Worm (Caenorhabditis elegans) whole organism, young adult: ENCODE results near the gene vha-14.
A peak's percentile ranks its signal among the peaks of the same experiment; 100 is the strongest.

ENCODE experiments used
- B0019.2 ChIP-seq: fragments of 200-800 bp; sonication (Bioruptor generic); conservative IDR thresholded peaks from 2 replicates; pipeline ENCODE4 v1.3.6; 2022; ENCODE audit warnings: missing genetic modification reagents, missing genetic modification characterization, missing compliant biosample characterization
- B0035.1 ChIP-seq: sonication (generic microtip); optimal IDR thresholded peaks from 2 replicates; lab custom pipeline; 2016; ENCODE audit warnings: missing genetic modification characterization, mild to moderate bottlenecking, missing compliant biosample characterization, missing genotype, missing genetic modification reagents
- B0261.1 ChIP-seq: sonication (generic microtip); optimal IDR thresholded peaks from 2 replicates; lab custom pipeline; 2016; ENCODE audit warnings: mild to moderate bottlenecking, missing genetic modification characterization, moderate library complexity, missing compliant biosample characterization
- B0336.3 ChIP-seq: fragments of 200-800 bp; sonication (Bioruptor generic); IDR thresholded peaks from 2 replicates; pipeline ENCODE4 v1.3.6; 2022; ENCODE audit warnings: missing genetic modification characterization, missing compliant biosample characterization
- F10E7.11 ChIP-seq: sonication (generic microtip); optimal IDR thresholded peaks from 2 replicates; lab custom pipeline; 2017; ENCODE audit warnings: mild to moderate bottlenecking, missing genetic modification characterization, moderate library complexity, missing compliant biosample characterization
- F39B2.1 ChIP-seq: fragments of 200-800 bp; sonication (Bioruptor generic); IDR thresholded peaks from 2 replicates; pipeline ENCODE4 v1.3.6; 2022; ENCODE audit warnings: missing genetic modification reagents, missing genetic modification characterization, missing compliant biosample characterization
- F52B5.7 ChIP-seq: sonication (generic microtip); optimal IDR thresholded peaks from 2 replicates; lab custom pipeline; 2016; ENCODE audit warnings: mild to moderate bottlenecking, missing genetic modification characterization, missing compliant biosample characterization
- F55B11.4 ChIP-seq: sonication (generic microtip); optimal IDR thresholded peaks from 2 replicates; lab custom pipeline; 2016; ENCODE audit warnings: missing compliant biosample characterization, missing genetic modification characterization, borderline replicate concordance; ENCODE audit not compliant: insufficient read depth
- F57C9.4 ChIP-seq: sonication (generic microtip); optimal IDR thresholded peaks from 2 replicates; lab custom pipeline; 2017; ENCODE audit warnings: mild to moderate bottlenecking, missing genetic modification characterization, missing compliant biosample characterization
- K11D2.4 ChIP-seq: fragments of 200-800 bp; sonication (Bioruptor generic); IDR thresholded peaks from 2 replicates; pipeline ENCODE4 v1.3.6; 2022; ENCODE audit warnings: missing genetic modification reagents, missing genetic modification characterization, missing compliant biosample characterization
- T26A5.8 ChIP-seq: sonication (generic microtip); optimal IDR thresholded peaks from 2 replicates; lab custom pipeline; 2016; ENCODE audit warnings: missing genetic modification characterization, missing compliant biosample characterization
- Y53F4B.3 ChIP-seq: fragments of 200-800 bp; sonication (Bioruptor generic); IDR thresholded peaks from 2 replicates; pipeline ENCODE4 v1.3.6; 2022; ENCODE audit warnings: missing genetic modification reagents, missing genetic modification characterization, missing compliant biosample characterization
- Y56A3A.18 ChIP-seq: fragments of 200-800 bp; sonication (Bioruptor generic); IDR thresholded peaks from 2 replicates; pipeline ENCODE4 v1.3.6; 2022; ENCODE audit warnings: missing genetic modification reagents, missing genetic modification characterization, missing compliant biosample characterization
- Y67H2A.10 ChIP-seq: fragments of 200-800 bp; sonication (Bioruptor generic); conservative IDR thresholded peaks from 2 replicates; pipeline ENCODE4 v1.3.6; 2022; ENCODE audit warnings: missing genetic modification reagents, missing genetic modification characterization, missing compliant biosample characterization
- Y79H2A.3 ChIP-seq: fragments of 200-800 bp; sonication (Bioruptor generic); conservative IDR thresholded peaks from 2 replicates; pipeline ENCODE4 v1.3.6; 2022; ENCODE audit warnings: missing genetic modification reagents, missing genetic modification characterization, missing compliant biosample characterization
- atf-7 ChIP-seq: sonication (generic microtip); optimal IDR thresholded peaks from 2 replicates; lab custom pipeline; 2017; ENCODE audit warnings: mild to moderate bottlenecking, missing genetic modification characterization, missing compliant biosample characterization
- athp-1 ChIP-seq: sonication (generic microtip); optimal IDR thresholded peaks from 2 replicates; lab custom pipeline; 2017; ENCODE audit warnings: mild to moderate bottlenecking, missing genetic modification characterization, missing compliant biosample characterization
- ccch-3 ChIP-seq: fragments of 200-800 bp; sonication (Bioruptor generic); optimal IDR thresholded peaks from 2 replicates; lab custom pipeline; 2018; ENCODE audit warnings: mild to moderate bottlenecking, missing genetic modification characterization, missing compliant biosample characterization
- ceh-58 ChIP-seq: fragments of 200-800 bp; sonication (Bioruptor generic); IDR thresholded peaks from 2 replicates; pipeline ENCODE4 v1.3.6; 2022; ENCODE audit warnings: missing genetic modification characterization, missing compliant biosample characterization
- ceh-79 ChIP-seq: sonication (generic microtip); optimal IDR thresholded peaks from 2 replicates; lab custom pipeline; 2017; ENCODE audit warnings: mild to moderate bottlenecking, missing genetic modification characterization, missing compliant biosample characterization
- ceh-91 ChIP-seq: fragments of 200-800 bp; sonication (Bioruptor generic); IDR thresholded peaks from 2 replicates; pipeline ENCODE4 v1.3.6; 2022; ENCODE audit warnings: missing genetic modification reagents, missing genetic modification characterization, missing compliant biosample characterization
- chd-7 ChIP-seq: sonication (generic microtip); optimal IDR thresholded peaks from 2 replicates; lab custom pipeline; 2016; ENCODE audit warnings: mild to moderate bottlenecking, missing genetic modification characterization, moderate library complexity, missing compliant biosample characterization
- die-1 ChIP-seq: sonication (generic microtip); optimal IDR thresholded peaks from 2 replicates; lab custom pipeline; 2016; ENCODE audit warnings: missing genotype, mild to moderate bottlenecking, missing genetic modification characterization, missing compliant biosample characterization
- dox-1 ChIP-seq: fragments of 200-800 bp; sonication (Bioruptor generic); IDR thresholded peaks from 2 replicates; pipeline ENCODE4 v1.3.6; 2022; ENCODE audit warnings: missing genetic modification reagents, missing genetic modification characterization, missing compliant biosample characterization
- efl-1 ChIP-seq: fragments of 150-350 bp; optimal IDR thresholded peaks from 2 replicates; lab custom pipeline; 2014; ENCODE audit warnings: missing biosample characterization, missing genetic modification reagents, missing genetic modification characterization
- hlh-12 ChIP-seq: sonication (generic microtip); optimal IDR thresholded peaks from 2 replicates; lab custom pipeline; 2016; ENCODE audit warnings: missing genetic modification characterization, missing compliant biosample characterization
- hmg-1.2 ChIP-seq: fragments of 200-800 bp; sonication (Bioruptor generic); IDR thresholded peaks from 2 replicates; pipeline ENCODE4 v1.3.6; 2022; ENCODE audit warnings: missing genetic modification reagents, missing genetic modification characterization, missing compliant biosample characterization
- hrde-1 ChIP-seq: sonication (generic microtip); optimal IDR thresholded peaks from 2 replicates; lab custom pipeline; 2016; ENCODE audit warnings: missing genetic modification characterization, mild to moderate bottlenecking, missing compliant biosample characterization, moderate library complexity, missing genotype, missing genetic modification reagents, borderline replicate concordance
- let-607 ChIP-seq, 2 experiments: fragments of 200-800 bp in 1 of 2; sonication (Bioruptor generic) in 1 of 2; sonication (generic microtip) in 1 of 2; optimal IDR thresholded peaks; 2 replicates each; lab custom pipeline; 2016 to 2018; ENCODE audit warnings: mild to moderate bottlenecking in 2 of 2, missing compliant biosample characterization in 2 of 2, missing genetic modification characterization in 2 of 2, moderate library complexity in 2 of 2, missing genotype in 1 of 2
- lin-35 ChIP-seq, 3 experiments: fragments of 150-350 bp in 2 of 3; sonication (generic microtip) in 1 of 3; optimal IDR thresholded peaks; 2 replicates each; lab custom pipeline; 2014 to 2018; ENCODE audit warnings: missing biosample characterization in 3 of 3, missing genetic modification characterization in 3 of 3, missing genetic modification reagents in 3 of 3
- mel-28 ChIP-seq: sonication (generic microtip); optimal IDR thresholded peaks from 2 replicates; lab custom pipeline; 2016; ENCODE audit warnings: borderline replicate concordance, mild to moderate bottlenecking, missing genetic modification characterization, missing compliant biosample characterization
- nfyb-1 ChIP-seq: fragments of 200-800 bp; sonication (Bioruptor generic); IDR thresholded peaks from 2 replicates; pipeline ENCODE4 v1.3.6; 2022; ENCODE audit warnings: missing genetic modification reagents, missing genetic modification characterization, missing compliant biosample characterization
- nhr-179 ChIP-seq: sonication (generic microtip); optimal IDR thresholded peaks from 2 replicates; lab custom pipeline; 2016; ENCODE audit warnings: mild to moderate bottlenecking, missing genetic modification characterization, missing compliant biosample characterization
- nhr-27 ChIP-seq: fragments of 200-800 bp; sonication (Bioruptor generic); optimal IDR thresholded peaks from 2 replicates; lab custom pipeline; 2018; ENCODE audit warnings: mild to moderate bottlenecking, missing genetic modification characterization, moderate library complexity, missing compliant biosample characterization
- pha-4 ChIP-seq: fragments of 150-350 bp; sonication (generic microtip); optimal IDR thresholded peaks from 2 replicates; lab custom pipeline; 2014; ENCODE audit warnings: missing biosample characterization, missing genetic modification reagents, missing genetic modification characterization
- rpc-1 ChIP-seq, 2 experiments: fragments of 150-350 bp in 1 of 2; sonication (generic microtip) in 1 of 2; optimal IDR thresholded peaks; 2 replicates each; lab custom pipeline; 2014 to 2018; ENCODE audit warnings: missing biosample characterization in 1 of 2, missing genetic modification characterization in 1 of 2, missing genetic modification reagents in 1 of 2, missing genotype in 1 of 2
- sea-2 ChIP-seq: fragments of 200-800 bp; sonication (Bioruptor generic); IDR thresholded peaks from 2 replicates; pipeline ENCODE4 v1.3.6; 2022; ENCODE audit warnings: missing genetic modification characterization, missing compliant biosample characterization
- snpc-1.3 ChIP-seq: sonication (generic microtip); optimal IDR thresholded peaks from 2 replicates; lab custom pipeline; 2017; ENCODE audit warnings: missing genetic modification characterization, mild to moderate bottlenecking, missing compliant biosample characterization, antibody characterized with exemption, moderate library complexity, missing genotype, missing genetic modification reagents; ENCODE audit not compliant: insufficient read depth
- snpc-3.4 ChIP-seq: sonication (generic microtip); optimal IDR thresholded peaks from 2 replicates; lab custom pipeline; 2017; ENCODE audit warnings: missing genetic modification characterization, mild to moderate bottlenecking, missing compliant biosample characterization, antibody characterized with exemption, moderate library complexity, missing genotype, missing genetic modification reagents
- tbp1 ChIP-seq: fragments of 200-800 bp; sonication (Bioruptor generic); optimal IDR thresholded peaks from 2 replicates; lab custom pipeline; 2018; ENCODE audit warnings: mild to moderate bottlenecking, missing genetic modification characterization, missing compliant biosample characterization
- tlf-1 ChIP-seq: fragments of 200-800 bp; sonication (Bioruptor generic); optimal IDR thresholded peaks from 2 replicates; lab custom pipeline; 2018; ENCODE audit warnings: mild to moderate bottlenecking, missing genetic modification characterization, missing compliant biosample characterization
- unc-130 ChIP-seq: sonication (generic microtip); optimal IDR thresholded peaks from 2 replicates; lab custom pipeline; 2016; ENCODE audit warnings: missing genetic modification reagents, missing genetic modification characterization, missing compliant biosample characterization
- ztf-18 ChIP-seq: sonication (generic microtip); optimal IDR thresholded peaks from 2 replicates; lab custom pipeline; 2016; ENCODE audit warnings: missing genotype, mild to moderate bottlenecking, missing genetic modification characterization, missing compliant biosample characterization
- ztf-3 ChIP-seq: fragments of 200-800 bp; sonication (Bioruptor generic); optimal IDR thresholded peaks from 2 replicates; lab custom pipeline; 2018; ENCODE audit warnings: mild to moderate bottlenecking, missing genetic modification characterization, missing compliant biosample characterization

Gene vha-14

DNA sequence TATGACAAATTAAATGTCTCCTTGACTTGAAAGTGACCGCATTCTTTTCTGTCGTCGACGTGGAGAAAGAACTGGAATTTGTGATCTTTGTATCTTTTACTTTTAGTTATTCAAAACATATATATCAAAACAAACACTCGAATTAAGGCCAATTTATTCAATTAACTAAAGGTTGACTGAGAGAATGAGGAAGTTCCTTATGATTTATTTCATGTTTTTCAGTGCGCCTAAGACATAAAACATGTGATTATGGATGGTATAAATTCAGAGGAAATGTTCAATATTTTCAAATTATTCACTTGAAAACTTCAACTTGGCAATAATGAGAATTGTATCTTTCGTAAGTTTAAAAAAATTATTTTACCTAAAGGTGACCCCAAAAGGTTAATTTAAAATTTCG is 5.7 kb downstream of the vha-14 start, which contains the start of gene F55H2.8:
Gene F55H2.8 (plus strand): TSS at position 301 of the 400 bp plus-strand sequence.
- TF ChIP-seq pha-4 (tag; lab: Kevin White, UChicago) (no peak), ceh-58 (GFP tag; lab: Robert Waterston, UW) (no peak), B0261.1 (tag; lab: Kevin White, UChicago) (no peak), ztf-3 (no peak), dox-1 (GFP tag; lab: Robert Waterston, UW) (no peak), F52B5.7 (tag; lab: Kevin White, UChicago) (no peak), efl-1 (GFP tag; lab: Kevin White, UChicago) (no peak), T26A5.8 (tag; lab: Kevin White, UChicago) (no peak), lin-35 (GFP tag; optimal IDR thresholded peaks at IDR 0.05; lab: Kevin White, UChicago) (no peak), B0019.2 (GFP tag; lab: Robert Waterston, UW) (no peak), F57C9.4 (tag; lab: Kevin White, UChicago) (no peak), chd-7 (no peak), Y79H2A.3 (GFP tag; lab: Robert Waterston, UW) (no peak), tbp1 (GFP tag; lab: Kevin White, UChicago) (no peak), Y56A3A.18 (GFP tag; lab: Robert Waterston, UW) (no peak), sea-2 (GFP tag; lab: Robert Waterston, UW) (no peak), ccch-3 (GFP tag; lab: Kevin White, UChicago) (no peak), Y53F4B.3 (GFP tag; lab: Robert Waterston, UW) (no peak), ceh-91 (GFP tag; lab: Robert Waterston, UW) (no peak), unc-130 (GFP tag; lab: Kevin White, UChicago) (no peak)

DNA sequence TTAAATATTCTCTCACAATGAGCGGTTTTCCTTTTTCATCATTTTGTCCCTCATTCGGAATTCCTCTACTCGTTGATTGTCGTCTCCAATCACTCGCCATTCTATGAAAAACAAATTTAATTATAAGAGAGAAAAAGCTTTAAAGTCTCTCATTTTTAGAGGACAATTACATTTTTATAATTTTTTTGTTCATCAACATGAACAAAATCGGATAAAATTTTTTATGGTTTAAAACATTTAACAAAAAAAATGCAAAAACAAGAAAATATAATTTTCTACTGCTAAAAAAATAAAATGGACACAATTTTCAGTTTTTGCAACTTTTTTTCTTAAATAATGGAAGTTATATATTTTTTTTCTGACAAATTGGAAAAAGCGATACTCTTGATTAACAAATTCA is 8.2 kb downstream of the vha-14 start, which contains the start of gene F55H2.7:
Gene F55H2.7 (minus strand): TSS at position 101 of the 400 bp plus-strand sequence.
- no peak for TF ChIP-seq hmg-1.2 (GFP tag; lab: Robert Waterston, UW)
- TF ChIP-seq F10E7.11 (tag; lab: Kevin White, UChicago) = no peak
- TF ChIP-seq Y67H2A.10 (GFP tag; lab: Robert Waterston, UW) = no peak
- TF ChIP-seq snpc-3.4 (tag; lab: Kevin White, UChicago) = peak; percentile 8
- TF ChIP-seq, all 124 proteins: peak for 1

DNA sequence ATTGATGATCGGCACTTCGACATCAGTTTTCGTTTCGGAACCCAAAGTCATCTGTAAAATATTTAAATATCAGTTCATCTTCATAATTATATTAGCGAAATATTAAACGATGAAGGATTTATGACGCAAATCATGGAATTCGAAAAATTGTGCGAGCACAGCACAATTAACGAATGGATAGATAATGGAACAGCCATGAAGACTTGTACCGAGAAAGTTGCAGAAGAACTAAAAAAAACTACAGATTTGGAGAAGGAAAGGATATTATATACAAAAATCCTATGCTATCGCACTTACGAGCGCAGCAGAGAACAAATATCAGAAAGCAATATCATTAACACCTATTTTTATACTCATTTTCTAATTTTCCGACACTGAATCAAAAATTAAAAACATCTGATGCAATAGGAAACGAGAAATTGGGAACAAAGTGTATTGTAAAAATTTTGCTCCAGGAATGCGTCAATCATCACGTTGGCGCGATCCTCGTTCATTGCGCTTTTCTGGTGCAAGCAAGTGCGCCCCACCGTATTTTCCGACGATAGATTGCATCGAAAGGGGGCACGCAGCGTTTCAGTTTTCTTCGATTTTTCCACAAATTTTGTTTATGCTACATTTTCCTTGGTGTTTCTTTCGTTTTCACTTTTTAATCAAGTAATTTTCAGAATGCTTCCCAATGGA is 13.7 kb downstream of the vha-14 start, which contains the start of the genes clu-1 and prp-40:
Gene clu-1 (minus strand): TSS at position 51 of the 681 bp plus-strand sequence.
Gene prp-40 (plus strand): TSS at position 666 of the 681 bp plus-strand sequence.
- TF ChIP-seq atf-7 (tag; lab: Kevin White, UChicago) = peak; percentile 39
- no peak for TF ChIP-seq B0035.1 (tag; lab: Kevin White, UChicago)
- TF ChIP-seq hrde-1 (tag; lab: Kevin White, UChicago) = no peak
- TF ChIP-seq mel-28 (tag; lab: Kevin White, UChicago) = no peak
- peak; percentile 88 for TF ChIP-seq nfyb-1
- TF ChIP-seq Y56A3A.18 (GFP tag; lab: Robert Waterston, UW) = no peak
- TF ChIP-seq nhr-27 (tag; lab: Kevin White, UChicago) = no peak
- no peak for TF ChIP-seq ceh-79 (tag; lab: Kevin White, UChicago)
- TF ChIP-seq snpc-1.3 (tag; lab: Kevin White, UChicago) = peak; percentile 76
- peak; percentile 5 for TF ChIP-seq athp-1
- no peak for TF ChIP-seq hlh-12 (tag; lab: Kevin White, UChicago)
- no peak for TF ChIP-seq K11D2.4 (GFP tag; lab: Robert Waterston, UW)
- TF ChIP-seq F55B11.4 (tag; lab: Kevin White, UChicago) = no peak
- peak in 1 of 2 experiments; percentile 54 for TF ChIP-seq let-607 (tag; optimal IDR thresholded peaks at IDR 0.05; lab: Kevin White, UChicago)
- peak; percentile 75 for TF ChIP-seq hmg-1.2 (GFP tag; lab: Robert Waterston, UW)
- no peak for TF ChIP-seq rpc-1 (optimal IDR thresholded peaks at IDR 0.05; lab: Kevin White, UChicago)
- no peak for TF ChIP-seq rpc-1 (tag; optimal IDR thresholded peaks at IDR 0.05; lab: Kevin White, UChicago)
- TF ChIP-seq die-1 = no peak
- TF ChIP-seq tlf-1 (GFP tag; lab: Kevin White, UChicago) = peak; percentile 69
- no peak for TF ChIP-seq F39B2.1 (GFP tag; lab: Robert Waterston, UW)
- no peak for TF ChIP-seq nhr-179 (tag; lab: Kevin White, UChicago)
- TF ChIP-seq B0336.3 = peak; percentile 80
- peak; percentile 98 for TF ChIP-seq ztf-18 (tag; lab: Kevin White, UChicago)
- TF ChIP-seq ceh-58 (GFP tag; lab: Robert Waterston, UW) = no peak
